Worm (Caenorhabditis elegans) whole organism, L1 larva: ENCODE measurements around the gene elt-7.
A peak's percentile ranks its signal among the peaks of the same experiment; 100 is the strongest.

Experiments used
- ceh-63 ChIP-seq: fragments of 200-800 bp; sonication (Bioruptor generic); optimal IDR thresholded peaks from 2 replicates; lab custom pipeline; 2018; ENCODE audit warnings: mild to moderate bottlenecking, missing genetic modification characterization, missing compliant biosample characterization
- ceh-82 ChIP-seq, 3 experiments: fragments of 150-350 bp in 1 of 3; sonication (generic microtip) in 2 of 3; optimal IDR thresholded peaks; 2 replicates each; lab custom pipeline; 2014 to 2017; ENCODE audit warnings: missing biosample characterization in 3 of 3, missing genetic modification characterization in 3 of 3
- dpl-1 ChIP-seq, 3 experiments: fragments of 150-350 bp in 2 of 3; sonication (generic microtip) in 1 of 3; optimal IDR thresholded peaks; 2 replicates each; lab custom pipeline; 2014 to 2017; ENCODE audit warnings: missing biosample characterization in 3 of 3, missing genetic modification characterization in 3 of 3, missing genetic modification reagents in 3 of 3
- elt-3 ChIP-seq, 6 experiments: fragments of 150-350 bp in 1 of 6; sonication (generic microtip); optimal IDR thresholded peaks; 2 replicates each; lab custom pipeline; 2017 to 2018; ENCODE audit warnings: missing biosample characterization in 6 of 6, missing genetic modification characterization in 6 of 6, inconsistent platforms in 1 of 6
- hpl-2 ChIP-seq: fragments of 150-350 bp; optimal IDR thresholded peaks from 2 replicates; lab custom pipeline; 2014; ENCODE audit warnings: missing biosample characterization, missing genetic modification reagents, missing genetic modification characterization
- lin-35 ChIP-seq, 2 experiments: fragments of 150-350 bp; optimal IDR thresholded peaks; 2 replicates each; lab custom pipeline; 2014; ENCODE audit warnings: missing biosample characterization in 2 of 2, missing genetic modification characterization in 2 of 2, missing genetic modification reagents in 2 of 2
- lsy-2 ChIP-seq, 2 experiments: fragments of 150-350 bp; optimal IDR thresholded peaks; 2 replicates each; lab custom pipeline; 2014; ENCODE audit warnings: missing biosample characterization in 2 of 2, missing genetic modification characterization in 2 of 2
- mdl-1 ChIP-seq, 2 experiments: fragments of 150-350 bp; optimal IDR thresholded peaks; 2 replicates each; lab custom pipeline; 2014 to 2017; ENCODE audit warnings: missing biosample characterization in 2 of 2, missing genetic modification characterization in 2 of 2, inconsistent platforms in 1 of 2
- nhr-19 ChIP-seq: fragments of 200-800 bp; sonication (Bioruptor generic); conservative IDR thresholded peaks from 2 replicates; pipeline ENCODE4 v1.3.6; 2022; ENCODE audit warnings: missing genetic modification characterization, missing compliant biosample characterization
- nhr-20 ChIP-seq: sonication (generic microtip); optimal IDR thresholded peaks from 2 replicates; lab custom pipeline; 2016; ENCODE audit warnings: mild to moderate bottlenecking, missing genetic modification characterization, missing compliant biosample characterization
- nhr-71 ChIP-seq: sonication (generic microtip); optimal IDR thresholded peaks from 2 replicates; lab custom pipeline; 2016; ENCODE audit warnings: mild to moderate bottlenecking, missing genetic modification characterization, moderate library complexity, missing compliant biosample characterization
- skn-1 ChIP-seq: fragments of 150-350 bp; optimal IDR thresholded peaks from 2 replicates; lab custom pipeline; 2014; ENCODE audit warnings: missing biosample characterization, missing genetic modification characterization
- snpc-4 ChIP-seq: fragments of 150-350 bp; optimal IDR thresholded peaks from 2 replicates; lab custom pipeline; 2014; ENCODE audit warnings: missing biosample characterization, missing genetic modification characterization
- snu-23 ChIP-seq: sonication (generic microtip); optimal IDR thresholded peaks from 2 replicates; lab custom pipeline; 2016; ENCODE audit warnings: missing genetic modification characterization, missing compliant biosample characterization
- tbx-2 ChIP-seq: sonication (generic microtip); optimal IDR thresholded peaks from 2 replicates; lab custom pipeline; 2016; ENCODE audit warnings: missing genetic modification characterization, missing compliant biosample characterization
- unc-30 ChIP-seq: sonication (generic microtip); optimal IDR thresholded peaks from 2 replicates; lab custom pipeline; 2017; ENCODE audit warnings: missing biosample characterization, missing genetic modification characterization
- zip-4 ChIP-seq: fragments of 200-800 bp; sonication (Bioruptor generic); optimal IDR thresholded peaks from 2 replicates; lab custom pipeline; 2018; ENCODE audit warnings: mild to moderate bottlenecking, missing genetic modification characterization, moderate library complexity, missing compliant biosample characterization

Gene elt-7

ce11 chrV:4820601-4821000, 50.1 kb downstream of the elt-7 start:
- TF ChIP-seq unc-30 (tag; lab: Kevin White, UChicago) (no peak), nhr-20 (tag; lab: Kevin White, UChicago) (peak; percentile 22), snu-23 (GFP tag; lab: Kevin White, UChicago) (peak; percentile 26), ceh-63 (no peak), dpl-1 (GFP tag; optimal IDR thresholded peaks at IDR 0.05; lab: Kevin White, UChicago) (peak in 1 of 3 experiments; percentile 21), nhr-19 (peak; percentile 31), zip-4 (GFP tag; lab: Kevin White, UChicago) (no peak), snpc-4 (tag; lab: Kevin White, UChicago) (no peak), nhr-71 (tag; lab: Kevin White, UChicago) (peak; percentile 65), mdl-1 (tag; optimal IDR thresholded peaks at IDR 0.05; lab: Kevin White, UChicago) (peak in 1 of 2 experiments; percentile 72), hpl-2 (GFP tag; lab: Kevin White, UChicago) (peak; percentile 2), tbx-2 (tag; lab: Kevin White, UChicago) (peak; percentile 32), elt-3 (tag; optimal IDR thresholded peaks at IDR 0.05; lab: Kevin White, UChicago) (peak in 1 of 6 experiments; percentile 23), lin-35 (GFP tag; optimal IDR thresholded peaks at IDR 0.05; lab: Kevin White, UChicago) (peak in 1 of 2 experiments; percentile 18), skn-1 (peak; percentile 39), ceh-82 (tag; optimal IDR thresholded peaks at IDR 0.05; lab: Kevin White, UChicago) (no peak), lsy-2 (tag; optimal IDR thresholded peaks at IDR 0.05; lab: Kevin White, UChicago) (peak in 1 of 2 experiments; percentile 35)
